Fruit fly (Drosophila melanogaster) whole organism, wandering third instar larva: Measurements from ENCODE around the gene barc.

Experiments
- Abd-B ChIP-seq: fragments of >200 bp; optimal IDR thresholded peaks from 2 replicates; lab custom pipeline; 2017; ENCODE audit warnings: missing biosample characterization, missing genetic modification characterization
- CG32264 ChIP-seq: fragments of 200-800 bp; sonication (Bioruptor generic); optimal IDR thresholded peaks from 2 replicates; lab custom pipeline; 2016; ENCODE audit warnings: missing biosample characterization, missing genetic modification characterization
- CG9705 ChIP-seq: fragments of 200-800 bp; sonication (Bioruptor generic); optimal IDR thresholded peaks from 2 replicates; lab custom pipeline; 2018; ENCODE audit warnings: missing biosample characterization, mild to moderate bottlenecking, missing genetic modification characterization
- Dfd ChIP-seq: fragments of >200 bp; optimal IDR thresholded peaks from 2 replicates; lab custom pipeline; 2017; ENCODE audit warnings: missing biosample characterization, missing genetic modification characterization
- Dif ChIP-seq: fragments of 200-275, 200-300 bp; sonication (Bioruptor generic); optimal IDR thresholded peaks from 2 replicates; lab custom pipeline; 2018; ENCODE audit warnings: missing biosample characterization, missing genetic modification characterization; ENCODE audit not compliant: partially characterized antibody
- GATAd ChIP-seq: sonication (Bioruptor generic); optimal IDR thresholded peaks from 2 replicates; lab custom pipeline; 2016; ENCODE audit warnings: missing biosample characterization, missing genetic modification characterization
- HLH106 ChIP-seq: fragments of 200-800 bp; optimal IDR thresholded peaks from 3 replicates; lab custom pipeline; 2019; ENCODE audit warnings: missing biosample characterization, mild to moderate bottlenecking, missing genetic modification characterization, moderate library complexity
- Hnf4 ChIP-seq: fragments of 200-800 bp; sonication (Bioruptor generic); optimal IDR thresholded peaks from 2 replicates; lab custom pipeline; 2016; ENCODE audit warnings: missing biosample characterization, mild to moderate bottlenecking, missing genetic modification characterization
- Hr78 ChIP-seq: fragments of >200 bp; optimal IDR thresholded peaks from 2 replicates; lab custom pipeline; 2017; ENCODE audit warnings: missing biosample characterization, missing genetic modification characterization
- Hr83 ChIP-seq: fragments of 200-300 bp; sonication (Bioruptor generic); optimal IDR thresholded peaks from 2 replicates; lab custom pipeline; 2016; ENCODE audit warnings: missing biosample characterization, mild to moderate bottlenecking, missing genetic modification characterization, moderate library complexity; ENCODE audit not compliant: poor library complexity, severe bottlenecking
- Jra ChIP-seq: sonication (Bioruptor generic); optimal IDR thresholded peaks from 2 replicates; lab custom pipeline; 2016; ENCODE audit warnings: missing biosample characterization, missing genetic modification characterization
- Mio ChIP-seq: sonication (Bioruptor generic); optimal IDR thresholded peaks from 2 replicates; lab custom pipeline; 2016; ENCODE audit warnings: missing biosample characterization, missing genetic modification characterization
- Myc ChIP-seq: fragments of >200 bp; optimal IDR thresholded peaks from 2 replicates; lab custom pipeline; 2017
- N ChIP-seq: fragments of >200 bp; optimal IDR thresholded peaks from 2 replicates; lab custom pipeline; 2018; ENCODE audit warnings: missing biosample characterization, missing external identifiers, missing genetic modification characterization
- OdsH ChIP-seq: fragments of 200-800 bp; sonication (Bioruptor generic); optimal IDR thresholded peaks from 2 replicates; lab custom pipeline; 2016; ENCODE audit warnings: missing biosample characterization, mild to moderate bottlenecking, missing genetic modification characterization
- Rel ChIP-seq, 2 experiments: fragments of 200-800 bp; sonication (Bioruptor generic) in 1 of 2; optimal IDR thresholded peaks; 2 replicates in 1 of 2; 3 replicates in 1 of 2; lab custom pipeline; 2016 to 2019; ENCODE audit warnings: mild to moderate bottlenecking in 2 of 2, missing biosample characterization in 2 of 2, missing genetic modification characterization in 2 of 2, moderate library complexity in 1 of 2
- Sp1 ChIP-seq: fragments of 200-800 bp; sonication (Bioruptor generic); optimal IDR thresholded peaks from 3 replicates; lab custom pipeline; 2019; ENCODE audit warnings: missing biosample characterization, mild to moderate bottlenecking, missing genetic modification characterization, moderate library complexity
- Vsx2 ChIP-seq: fragments of 200-300, 225-300 bp; sonication (Bioruptor generic); optimal IDR thresholded peaks from 2 replicates; lab custom pipeline; 2018; ENCODE audit warnings: missing biosample characterization, missing genetic modification characterization; ENCODE audit not compliant: partially characterized antibody
- br ChIP-seq: fragments of 200-800 bp; sonication (Bioruptor generic); optimal IDR thresholded peaks from 2 replicates; lab custom pipeline; 2016; ENCODE audit warnings: missing biosample characterization, missing genetic modification characterization
- brk ChIP-seq: fragments of 200-800 bp; sonication (Bioruptor generic); optimal IDR thresholded peaks from 2 replicates; lab custom pipeline; 2016; ENCODE audit warnings: missing biosample characterization, mild to moderate bottlenecking, missing genetic modification characterization
- dl ChIP-seq, 2 experiments: fragments of 175-275, 200-275 bp in 1 of 2; fragments of 200-275 bp in 1 of 2; sonication (Bioruptor generic); optimal IDR thresholded peaks; lab custom pipeline; 2018; ENCODE audit warnings: mild to moderate bottlenecking in 2 of 2, missing biosample characterization in 2 of 2, missing genetic modification characterization in 2 of 2, moderate library complexity in 2 of 2; ENCODE audit not compliant: partially characterized antibody in 2 of 2, insufficient read depth in 1 of 2
- dmrt93B ChIP-seq: fragments of 200-800 bp; sonication (Bioruptor generic); optimal IDR thresholded peaks from 2 replicates; lab custom pipeline; 2018; ENCODE audit warnings: missing biosample characterization, mild to moderate bottlenecking, missing genetic modification characterization
- ey ChIP-seq: fragments of 200-800 bp; sonication (Bioruptor generic); optimal IDR thresholded peaks from 2 replicates; lab custom pipeline; 2016; ENCODE audit warnings: missing biosample characterization, missing genetic modification characterization
- foxo ChIP-seq, 2 experiments: fragments of 200-800 bp; sonication (Bioruptor generic); optimal IDR thresholded peaks; 2 replicates in 1 of 2; 3 replicates in 1 of 2; lab custom pipeline; 2016 to 2017; ENCODE audit warnings: missing biosample characterization in 2 of 2, missing genetic modification characterization in 2 of 2
- fru ChIP-seq: fragments of 200-800 bp; sonication (Bioruptor generic); optimal IDR thresholded peaks from 3 replicates; lab custom pipeline; 2016; ENCODE audit warnings: missing biosample characterization, mild to moderate bottlenecking, missing genetic modification characterization
- h ChIP-seq: fragments of 200-800 bp; sonication (Bioruptor generic); optimal IDR thresholded peaks from 3 replicates; lab custom pipeline; 2016; ENCODE audit warnings: missing biosample characterization, mild to moderate bottlenecking, missing genetic modification characterization
- jim ChIP-seq: fragments of 175-275, 200-325 bp; sonication (Bioruptor generic); optimal IDR thresholded peaks from 2 replicates; lab custom pipeline; 2016; ENCODE audit warnings: missing biosample characterization, mild to moderate bottlenecking, missing genetic modification characterization
- lola ChIP-seq: fragments of >200 bp; optimal IDR thresholded peaks from 2 replicates; lab custom pipeline; 2017; ENCODE audit warnings: missing biosample characterization, missing genetic modification characterization
- pan ChIP-seq: fragments of >200 bp; optimal IDR thresholded peaks from 2 replicates; lab custom pipeline; 2017
- psq ChIP-seq: fragments of 200-800 bp; sonication (Bioruptor generic); optimal IDR thresholded peaks from 3 replicates; lab custom pipeline; 2017; ENCODE audit warnings: missing biosample characterization, mild to moderate bottlenecking, missing genetic modification characterization, moderate library complexity
- rgr ChIP-seq: fragments of 200-800 bp; sonication (Bioruptor generic); optimal IDR thresholded peaks from 3 replicates; lab custom pipeline; 2016; ENCODE audit warnings: missing biosample characterization, mild to moderate bottlenecking, missing genetic modification characterization
- sage ChIP-seq: fragments of 200-800 bp; sonication (Bioruptor generic); optimal IDR thresholded peaks from 2 replicates; lab custom pipeline; 2016; ENCODE audit warnings: missing biosample characterization, mild to moderate bottlenecking, missing genetic modification characterization
- sv ChIP-seq: fragments of 200-800 bp; sonication (Bioruptor generic); optimal IDR thresholded peaks from 3 replicates; lab custom pipeline; 2016; ENCODE audit warnings: missing biosample characterization, missing genetic modification characterization
- tai ChIP-seq: sonication (Bioruptor generic); optimal IDR thresholded peaks from 2 replicates; lab custom pipeline; 2016; ENCODE audit warnings: missing biosample characterization, missing genetic modification characterization
- usp ChIP-seq: fragments of >200 bp; optimal IDR thresholded peaks from 2 replicates; lab custom pipeline; 2017; ENCODE audit warnings: missing biosample characterization, missing genetic modification characterization
- woc ChIP-seq: sonication (Bioruptor generic); optimal IDR thresholded peaks from 2 replicates; lab custom pipeline; 2016; ENCODE audit warnings: missing biosample characterization, mild to moderate bottlenecking, missing genetic modification characterization

The barc gene

DNA sequence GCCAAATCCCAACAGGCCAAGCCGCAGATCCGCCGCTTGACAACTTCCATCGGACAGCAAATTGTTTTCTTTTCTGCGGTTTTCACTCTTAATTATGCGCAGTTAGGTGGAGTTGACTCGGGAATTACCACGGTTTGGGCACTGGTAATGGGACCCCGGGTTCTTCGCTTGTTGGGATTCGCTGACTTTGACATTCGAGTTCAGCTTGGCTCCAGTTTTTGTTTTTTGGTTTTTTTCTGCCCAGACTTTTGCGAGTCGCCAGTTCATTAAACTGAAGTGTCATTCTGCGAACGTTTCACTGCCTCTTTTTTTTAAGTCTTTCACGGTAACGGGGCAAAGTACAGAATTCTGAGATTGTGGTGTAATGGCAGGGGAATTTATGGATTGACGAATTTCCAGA lies 44.1 kb downstream of the barc start:
- no peak for TF ChIP-seq rgr
- TF ChIP-seq lola (GFP tag; lab: Kevin White, UChicago), result no peak
- TF ChIP-seq Dfd (GFP tag; lab: Kevin White, UChicago), result peak; percentile 0

- TF ChIP-seq Hnf4 (GFP tag; lab: Kevin White, UChicago), result no peak
- TF ChIP-seq Hr83, result no peak
- no peak for TF ChIP-seq br
- no peak for TF ChIP-seq Hr78 (GFP tag; lab: Kevin White, UChicago)
- no peak for TF ChIP-seq N
- TF ChIP-seq tai, result no peak
- TF ChIP-seq Mio (GFP tag; lab: Kevin White, UChicago), result no peak
- TF ChIP-seq foxo (GFP tag; optimal IDR thresholded peaks at IDR 0.05; lab: Kevin White, UChicago), result no peak
- no peak for TF ChIP-seq CG32264 (GFP tag; lab: Kevin White, UChicago)
- TF ChIP-seq CG9705 (GFP tag; lab: Kevin White, UChicago), result no peak
These were observed 46.0 kb downstream of the barc start for dm6 chr3L:21386917-21387316.

dm6 chr3L:21385699-21386098 lies 47.2 kb downstream of the barc start:
- TF ChIP-seq ey (no peak), foxo (GFP tag; optimal IDR thresholded peaks at IDR 0.05; lab: Kevin White, UChicago) (peak in 1 of 2 experiments; percentile 52), Jra (GFP tag; lab: Kevin White, UChicago) (no peak), pan (lab: Kevin White, UChicago) (no peak), N (no peak), usp (GFP tag; lab: Kevin White, UChicago) (no peak), h (GFP tag; lab: Kevin White, UChicago) (peak; percentile 26), GATAd (GFP tag; lab: Kevin White, UChicago) (no peak), CG9705 (GFP tag; lab: Kevin White, UChicago) (no peak), CG32264 (GFP tag; lab: Kevin White, UChicago) (no peak), Hr78 (GFP tag; lab: Kevin White, UChicago) (no peak), fru (GFP tag; lab: Kevin White, UChicago) (peak; percentile 28), HLH106 (tag; lab: Kevin White, UChicago) (peak; percentile 33), sv (GFP tag; lab: Kevin White, UChicago) (no peak), rgr (peak; percentile 42), Hnf4 (GFP tag; lab: Kevin White, UChicago) (no peak), Dif (no peak), Sp1 (GFP tag; lab: Kevin White, UChicago) (no peak), jim (GFP tag; lab: Kevin White, UChicago) (no peak), br (no peak), Hr83 (no peak), sage (GFP tag; lab: Kevin White, UChicago) (no peak), Vsx2 (GFP tag; lab: Kevin White, UChicago) (no peak), OdsH (GFP tag; lab: Kevin White, UChicago) (peak; percentile 21), Mio (GFP tag; lab: Kevin White, UChicago) (no peak)

DNA sequence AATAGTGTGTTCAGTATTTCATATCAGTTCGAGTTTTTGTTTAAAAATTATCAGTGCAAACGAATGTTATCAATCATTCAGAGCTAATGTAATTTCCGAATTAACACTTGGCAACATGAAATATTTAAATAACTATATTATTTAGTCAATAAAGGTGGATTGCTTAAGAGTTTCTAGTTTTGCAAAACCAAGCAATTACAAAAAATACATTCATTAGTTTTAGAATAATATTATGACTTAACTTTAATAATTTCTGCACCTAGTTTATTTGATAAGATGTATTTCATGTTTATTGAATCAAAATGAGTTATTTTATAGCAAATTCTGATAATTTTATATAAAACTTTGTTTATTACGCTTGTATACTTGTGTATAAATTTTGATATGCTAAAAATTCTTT lies 49.5 kb downstream of the barc start:
- TF ChIP-seq foxo (GFP tag; optimal IDR thresholded peaks at IDR 0.05; lab: Kevin White, UChicago) (peak in 1 of 2 experiments; percentile 1), Myc (lab: Kevin White, UChicago) (no peak), Rel (GFP tag; optimal IDR thresholded peaks at IDR 0.05; lab: Kevin White, UChicago) (no peak), Rel (tag; optimal IDR thresholded peaks at IDR 0.05; lab: Kevin White, UChicago) (no peak), Dif (no peak), tai (no peak)
- TF ChIP-seq, all 38 proteins: peak for 1

DNA sequence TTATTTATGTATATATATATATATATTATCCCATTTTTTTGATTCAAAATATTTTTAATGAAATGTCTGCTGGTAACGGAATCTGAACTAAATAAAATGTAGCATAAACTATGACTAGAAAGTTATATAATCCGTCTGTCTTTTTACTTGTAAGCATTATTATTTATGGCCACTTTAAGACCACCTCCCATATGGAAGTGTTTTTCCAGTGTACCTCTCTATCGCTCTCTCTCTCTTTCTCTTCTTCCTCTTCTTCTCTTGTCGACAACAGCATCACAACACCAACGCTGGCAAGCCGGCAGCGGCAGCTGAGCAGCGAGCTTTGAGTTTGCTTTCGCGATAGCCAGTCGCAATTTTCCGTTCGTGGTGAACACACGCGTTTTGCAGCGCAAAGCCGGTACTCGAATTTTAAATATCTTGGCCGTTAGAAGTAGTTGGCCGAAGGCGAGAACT lies 50.8 kb downstream of the barc start, which contains the start of gene rgn:
Gene rgn (plus strand): TSS at position 344 of the 453 bp plus-strand sequence.
- TF ChIP-seq Jra (GFP tag; lab: Kevin White, UChicago) (peak; percentile 8), h (GFP tag; lab: Kevin White, UChicago) (peak; percentile 64), rgr (peak; percentile 83), sv (GFP tag; lab: Kevin White, UChicago) (no peak), br (peak; percentile 29), OdsH (GFP tag; lab: Kevin White, UChicago) (peak; percentile 81), psq (GFP tag; lab: Kevin White, UChicago) (peak; percentile 86), Hnf4 (GFP tag; lab: Kevin White, UChicago) (peak; percentile 68), Hr83 (peak; percentile 53), woc (GFP tag; lab: Kevin White, UChicago) (peak; percentile 65), Dif (peak; percentile 67), CG32264 (GFP tag; lab: Kevin White, UChicago) (peak; percentile 6), Vsx2 (GFP tag; lab: Kevin White, UChicago) (peak; percentile 26), CG9705 (GFP tag; lab: Kevin White, UChicago) (peak; percentile 59), Mio (GFP tag; lab: Kevin White, UChicago) (no peak), Rel (GFP tag; optimal IDR thresholded peaks at IDR 0.05; lab: Kevin White, UChicago) (no peak), Rel (tag; optimal IDR thresholded peaks at IDR 0.05; lab: Kevin White, UChicago) (peak; percentile 1), HLH106 (tag; lab: Kevin White, UChicago) (peak; percentile 84), Abd-B (GFP tag; lab: Kevin White, UChicago) (no peak), dmrt93B (GFP tag; lab: Kevin White, UChicago) (peak; percentile 72), fru (GFP tag; lab: Kevin White, UChicago) (peak; percentile 71), dl (GFP tag; optimal IDR thresholded peaks at IDR 0.05; lab: Kevin White, UChicago; ENCODE audit: insufficient read depth in 1 of 2, partially characterized antibody in 2 of 2) (peak; percentile 6 to 8), sage (GFP tag; lab: Kevin White, UChicago) (no peak), foxo (GFP tag; optimal IDR thresholded peaks at IDR 0.05; lab: Kevin White, UChicago) (peak in 1 of 2 experiments; percentile 86), Sp1 (GFP tag; lab: Kevin White, UChicago) (peak; percentile 88), ey (peak; percentile 66), Hr78 (GFP tag; lab: Kevin White, UChicago) (no peak), usp (GFP tag; lab: Kevin White, UChicago) (no peak), brk (GFP tag; lab: Kevin White, UChicago) (peak; percentile 3)
